Worm (Caenorhabditis elegans) whole organism, L4 larva: ENCODE data around the gene fbxb-81.

Experiments
- F26F4.8 ChIP-seq: fragments of 200-800 bp; sonication (Bioruptor generic); conservative IDR thresholded peaks from 2 replicates; pipeline ENCODE4 v1.3.6; 2022; ENCODE audit warnings: missing genetic modification characterization, missing compliant biosample characterization
- F44E2.7 ChIP-seq: fragments of 200-800 bp; sonication (Bioruptor generic); IDR thresholded peaks from 2 replicates; pipeline ENCODE4 v2.1.2; 2022; ENCODE audit warnings: missing genetic modification characterization, missing compliant biosample characterization
- T20F7.1 ChIP-seq: fragments of 200-800 bp; sonication (Bioruptor generic); optimal IDR thresholded peaks from 2 replicates; lab custom pipeline; 2018; ENCODE audit warnings: mild to moderate bottlenecking, missing genetic modification characterization, missing compliant biosample characterization
- T26A8.4 ChIP-seq: fragments of 200-800 bp; sonication (Bioruptor generic); IDR thresholded peaks from 2 replicates; pipeline ENCODE4 v1.3.6; 2022; ENCODE audit warnings: missing genetic modification characterization, missing compliant biosample characterization
- Y75B8A.6 ChIP-seq: fragments of 200-800 bp; sonication (Bioruptor generic); IDR thresholded peaks from 2 replicates; pipeline ENCODE4 v1.3.6; 2022; ENCODE audit warnings: missing genetic modification reagents, missing genetic modification characterization, missing compliant biosample characterization
- aha-1 ChIP-seq: fragments of 150-350 bp; peaks from one replicate; lab custom pipeline; 2014; ENCODE audit warnings: missing biosample characterization, missing genetic modification characterization
- ama-1 ChIP-seq: fragments of 150-350 bp; optimal IDR thresholded peaks from 2 replicates; lab custom pipeline; 2014; ENCODE audit warnings: inconsistent platforms, mixed read lengths
- arid-1 ChIP-seq: fragments of 200-800 bp; sonication (Bioruptor generic); conservative IDR thresholded peaks from 2 replicates; pipeline ENCODE4 v1.3.6; 2022; ENCODE audit warnings: missing genetic modification reagents, missing genetic modification characterization, missing compliant biosample characterization
- attf-4 ChIP-seq: sonication (generic microtip); optimal IDR thresholded peaks from 3 replicates; lab custom pipeline; 2017; ENCODE audit warnings: missing biosample characterization, missing genetic modification characterization
- ceh-20 ChIP-seq: fragments of 200-800 bp; sonication (Bioruptor generic); IDR thresholded peaks from 2 replicates; pipeline ENCODE4 v1.3.6; 2022; ENCODE audit warnings: missing genetic modification reagents, missing genetic modification characterization, missing compliant biosample characterization
- ceh-32 ChIP-seq: sonication (generic microtip); optimal IDR thresholded peaks from 2 replicates; lab custom pipeline; 2016; ENCODE audit warnings: mild to moderate bottlenecking, missing genetic modification characterization, missing compliant biosample characterization; ENCODE audit not compliant: poor library complexity
- ceh-62 ChIP-seq: sonication (generic microtip); optimal IDR thresholded peaks from 2 replicates; lab custom pipeline; 2017; ENCODE audit warnings: missing biosample characterization, missing genetic modification characterization
- ceh-82 ChIP-seq: sonication (generic microtip); optimal IDR thresholded peaks from 2 replicates; lab custom pipeline; 2017; ENCODE audit warnings: missing biosample characterization, missing genetic modification characterization
- ces-1 ChIP-seq: fragments of 150-350 bp; sonication (generic microtip); optimal IDR thresholded peaks from 4 replicates; lab custom pipeline; 2014; ENCODE audit warnings: missing biosample characterization, missing genetic modification reagents, missing genetic modification characterization
- cey-2 ChIP-seq: sonication (generic microtip); optimal IDR thresholded peaks from 3 replicates; lab custom pipeline; 2017; ENCODE audit warnings: missing genetic modification characterization, mild to moderate bottlenecking, missing compliant biosample characterization, antibody characterized with exemption, borderline replicate concordance; ENCODE audit not compliant: insufficient read depth
- daf-16 ChIP-seq, 3 experiments: sonication (generic microtip); optimal IDR thresholded peaks; 2 replicates each; lab custom pipeline; 2016 to 2017; ENCODE audit warnings: missing genetic modification characterization in 3 of 3, missing genetic modification reagents in 3 of 3, mild to moderate bottlenecking in 2 of 3, missing compliant biosample characterization in 2 of 3, missing biosample characterization in 1 of 3, moderate library complexity in 1 of 3
- daf-19 ChIP-seq: fragments of 200-800 bp; sonication (Bioruptor generic); conservative IDR thresholded peaks from 2 replicates; pipeline ENCODE4 v1.3.6; 2022; ENCODE audit warnings: missing genetic modification characterization, missing compliant biosample characterization
- daf-8 ChIP-seq: fragments of 200-800 bp; sonication (Bioruptor generic); IDR thresholded peaks from 2 replicates; pipeline ENCODE4 v1.3.6; 2022; ENCODE audit warnings: missing genetic modification characterization, missing compliant biosample characterization
- dmd-6 ChIP-seq: fragments of 200-800 bp; sonication (Bioruptor generic); IDR thresholded peaks from 2 replicates; pipeline ENCODE4 v1.3.6; 2022; ENCODE audit warnings: missing genetic modification reagents, missing genetic modification characterization, missing compliant biosample characterization
- dmd-9 ChIP-seq: fragments of 200-800 bp; sonication (Bioruptor generic); IDR thresholded peaks from 2 replicates; pipeline ENCODE4 v1.3.6; 2022; ENCODE audit warnings: missing genetic modification reagents, missing genetic modification characterization, missing compliant biosample characterization
- dve-1 ChIP-seq: sonication (generic microtip); optimal IDR thresholded peaks from 2 replicates; lab custom pipeline; 2017; ENCODE audit warnings: antibody characterized with exemption, mild to moderate bottlenecking, missing genetic modification characterization, missing compliant biosample characterization; ENCODE audit not compliant: insufficient read depth
- egl-27 ChIP-seq: sonication (generic microtip); optimal IDR thresholded peaks from 3 replicates; lab custom pipeline; 2017; ENCODE audit warnings: missing biosample characterization, missing genetic modification reagents, missing genetic modification characterization
- egl-43 ChIP-seq: fragments of 200-800 bp; sonication (Bioruptor generic); IDR thresholded peaks from 2 replicates; pipeline ENCODE4 v1.3.6; 2022; ENCODE audit warnings: missing genetic modification reagents, missing genetic modification characterization, missing compliant biosample characterization
- fkh-10 ChIP-seq: fragments of 150-350 bp; optimal IDR thresholded peaks from 2 replicates; lab custom pipeline; 2014; ENCODE audit warnings: missing biosample characterization, missing genetic modification reagents, missing genetic modification characterization
- fos-1 ChIP-seq: fragments of 150-350 bp; optimal IDR thresholded peaks from 2 replicates; lab custom pipeline; 2014; ENCODE audit warnings: missing biosample characterization, missing genetic modification characterization
- gei-8 ChIP-seq: fragments of 200-800 bp; sonication (Bioruptor generic); optimal IDR thresholded peaks from 2 replicates; lab custom pipeline; 2018; ENCODE audit warnings: mild to moderate bottlenecking, missing genetic modification characterization, missing compliant biosample characterization
- hlh-11 ChIP-seq: fragments of 200-800 bp; sonication (Bioruptor generic); optimal IDR thresholded peaks from 2 replicates; lab custom pipeline; 2018; ENCODE audit warnings: mild to moderate bottlenecking, missing genetic modification characterization, missing compliant biosample characterization
- madf-5 ChIP-seq, 2 experiments: fragments of 200-800 bp; sonication (Bioruptor generic); IDR thresholded peaks; 2 replicates each; pipeline ENCODE4 v1.3.6; 2022; ENCODE audit warnings: missing compliant biosample characterization in 2 of 2, missing genetic modification characterization in 2 of 2
- madf-9 ChIP-seq: fragments of 200-800 bp; sonication (Bioruptor generic); conservative IDR thresholded peaks from 2 replicates; pipeline ENCODE4 v1.3.6; 2022; ENCODE audit warnings: missing genetic modification reagents, missing genetic modification characterization, missing compliant biosample characterization
- mes-2 ChIP-seq: sonication (generic microtip); optimal IDR thresholded peaks from 2 replicates; lab custom pipeline; 2016; ENCODE audit warnings: missing genotype, mild to moderate bottlenecking, missing genetic modification characterization, missing compliant biosample characterization; ENCODE audit not compliant: poor library complexity, severe bottlenecking
- nhr-102 ChIP-seq: sonication (generic microtip); optimal IDR thresholded peaks from 2 replicates; lab custom pipeline; 2016; ENCODE audit warnings: mild to moderate bottlenecking, missing genetic modification characterization, moderate library complexity, missing compliant biosample characterization
- nhr-11 ChIP-seq: fragments of 150-350 bp; optimal IDR thresholded peaks from 2 replicates; lab custom pipeline; 2014; ENCODE audit warnings: missing biosample characterization, missing genetic modification characterization
- nhr-237 ChIP-seq: sonication (generic microtip); optimal IDR thresholded peaks from 2 replicates; lab custom pipeline; 2017; ENCODE audit warnings: missing biosample characterization, missing genetic modification characterization
- nhr-25 ChIP-seq: sonication (generic microtip); optimal IDR thresholded peaks from 2 replicates; lab custom pipeline; 2017; ENCODE audit warnings: missing genetic modification characterization, mild to moderate bottlenecking, missing compliant biosample characterization, antibody characterized with exemption, moderate library complexity, borderline replicate concordance; ENCODE audit not compliant: insufficient read depth
- nhr-28 ChIP-seq: fragments of 150-350 bp; optimal IDR thresholded peaks from 2 replicates; lab custom pipeline; 2014; ENCODE audit warnings: missing biosample characterization, missing genetic modification characterization
- nhr-42 ChIP-seq: fragments of 200-800 bp; sonication (Bioruptor generic); IDR thresholded peaks from 2 replicates; pipeline ENCODE4 v1.3.6; 2022; ENCODE audit warnings: missing genetic modification characterization, missing compliant biosample characterization
- nhr-76 ChIP-seq: fragments of 150-350 bp; optimal IDR thresholded peaks from 2 replicates; lab custom pipeline; 2014; ENCODE audit warnings: missing biosample characterization, missing genetic modification characterization
- nhr-77 ChIP-seq: fragments of 150-350 bp; optimal IDR thresholded peaks from 2 replicates; lab custom pipeline; 2014; ENCODE audit warnings: missing biosample characterization, missing genetic modification characterization
- pqm-1 ChIP-seq: sonication (generic microtip); optimal IDR thresholded peaks from 2 replicates; lab custom pipeline; 2017; ENCODE audit warnings: missing biosample characterization, missing genetic modification characterization
- set-16 ChIP-seq: fragments of 200-800 bp; sonication (Bioruptor generic); IDR thresholded peaks from 2 replicates; pipeline ENCODE4 v1.3.6; 2022; ENCODE audit warnings: missing genetic modification reagents, missing genetic modification characterization, missing compliant biosample characterization
- snpc-4 ChIP-seq: fragments of 150-350 bp; optimal IDR thresholded peaks from 2 replicates; lab custom pipeline; 2014; ENCODE audit warnings: missing biosample characterization, missing genetic modification characterization
- spr-1 ChIP-seq: sonication (generic microtip); optimal IDR thresholded peaks from 2 replicates; lab custom pipeline; 2016; ENCODE audit warnings: mild to moderate bottlenecking, missing genetic modification characterization, missing compliant biosample characterization
- unc-62 ChIP-seq, 3 experiments: fragments of 150-350 bp in 1 of 3; sonication (generic microtip); optimal IDR thresholded peaks in 2 of 3; peaks in 1 of 3; 1 replicate in 1 of 3; 2 replicates in 2 of 3; lab custom pipeline; 2014 to 2017; ENCODE audit warnings: missing biosample characterization in 3 of 3, missing genetic modification characterization in 3 of 3, missing genetic modification reagents in 3 of 3, missing genotype in 1 of 3
- zag-1 ChIP-seq: fragments of 150-350 bp; optimal IDR thresholded peaks from 2 replicates; lab custom pipeline; 2014; ENCODE audit warnings: missing biosample characterization, missing genetic modification characterization
- zfp-2 ChIP-seq: sonication (generic microtip); optimal IDR thresholded peaks from 2 replicates; lab custom pipeline; 2016; ENCODE audit warnings: mild to moderate bottlenecking, missing genetic modification characterization, missing compliant biosample characterization
- ztf-11 ChIP-seq: fragments of 150-350 bp; optimal IDR thresholded peaks from 2 replicates; lab custom pipeline; 2014; ENCODE audit warnings: missing biosample characterization, missing genetic modification characterization
- ztf-7 ChIP-seq: fragments of 150-350 bp; optimal IDR thresholded peaks from 2 replicates; lab custom pipeline; 2014; ENCODE audit warnings: missing biosample characterization, missing genetic modification characterization

The fbxb-81 gene

ce11 chrIII:149132-149531 is 8.1 kb upstream of the fbxb-81 start:
- TF ChIP-seq unc-62 (GFP tag; optimal IDR thresholded peaks at IDR 0.05 in 1 of 2; lab: Kevin White, UChicago), result peak in 1 of 2 experiments; percentile 60
- no peak for TF ChIP-seq unc-62 (tag; optimal IDR thresholded peaks at IDR 0.05; lab: Kevin White, UChicago)
- no peak for TF ChIP-seq cey-2 (tag; lab: Kevin White, UChicago)

- TF ChIP-seq ztf-7 (tag; lab: Kevin White, UChicago), result no peak
- TF ChIP-seq Y75B8A.6 (GFP tag; lab: Robert Waterston, UW), result no peak
- peak; percentile 66 for TF ChIP-seq dve-1 (tag; lab: Kevin White, UChicago)
- TF ChIP-seq dmd-9 (GFP tag; lab: Robert Waterston, UW), result no peak
- no peak for TF ChIP-seq egl-27 (tag; lab: Kevin White, UChicago)
- no peak for TF ChIP-seq zag-1 (tag; lab: Kevin White, UChicago)
- no peak for TF ChIP-seq F44E2.7 (GFP tag; lab: Robert Waterston, UW)
- TF ChIP-seq arid-1 (GFP tag; lab: Robert Waterston, UW), result no peak
- no peak for TF ChIP-seq spr-1 (tag; lab: Kevin White, UChicago)
- no peak for TF ChIP-seq egl-43
- no peak for TF ChIP-seq fos-1 (tag; lab: Kevin White, UChicago)
- no peak for TF ChIP-seq ceh-32 (tag; lab: Kevin White, UChicago)
- TF ChIP-seq cey-2 (tag; lab: Kevin White, UChicago), result no peak
- TF ChIP-seq attf-4, result no peak
- TF ChIP-seq hlh-11 (tag; lab: Kevin White, UChicago), result peak; percentile 15
- TF ChIP-seq mes-2 (tag; lab: Kevin White, UChicago), result no peak
- TF ChIP-seq nhr-11 (tag; lab: Kevin White, UChicago), result no peak
- no peak for TF ChIP-seq F26F4.8 (GFP tag; lab: Robert Waterston, UW)
- no peak for TF ChIP-seq nhr-76 (tag; lab: Kevin White, UChicago)
- no peak for TF ChIP-seq ces-1 (GFP tag; lab: Kevin White, UChicago)
- no peak for TF ChIP-seq daf-19 (GFP tag; lab: Robert Waterston, UW)
- TF ChIP-seq daf-8 (GFP tag; lab: Robert Waterston, UW), result no peak
- TF ChIP-seq madf-5 (GFP tag; IDR thresholded peaks at IDR 0.05; lab: Robert Waterston, UW), result no peak
- TF ChIP-seq T20F7.1 (GFP tag; lab: Kevin White, UChicago), result peak; percentile 33
- peak; percentile 63 for TF ChIP-seq pqm-1 (tag; lab: Kevin White, UChicago)
- no peak for TF ChIP-seq ceh-82
- TF ChIP-seq nhr-77 (tag; lab: Kevin White, UChicago), result no peak
- no peak for TF ChIP-seq ceh-62 (tag; lab: Kevin White, UChicago)
- TF ChIP-seq gei-8, result no peak
- TF ChIP-seq nhr-237 (tag; lab: Kevin White, UChicago), result no peak
- TF ChIP-seq ceh-20, result no peak
- TF ChIP-seq nhr-102 (tag; lab: Kevin White, UChicago), result no peak
- TF ChIP-seq ztf-11 (tag; lab: Kevin White, UChicago), result no peak
- TF ChIP-seq aha-1, result no peak
- TF ChIP-seq fkh-10 (GFP tag; lab: Kevin White, UChicago), result no peak
- TF ChIP-seq zfp-2 (tag; lab: Kevin White, UChicago), result no peak
- no peak for TF ChIP-seq snpc-4 (tag; lab: Kevin White, UChicago)
- TF ChIP-seq nhr-28 (tag; lab: Kevin White, UChicago), result peak; percentile 66
- no peak for TF ChIP-seq nhr-25
- TF ChIP-seq madf-9 (GFP tag; lab: Robert Waterston, UW), result no peak
- TF ChIP-seq daf-16 (GFP tag; optimal IDR thresholded peaks at IDR 0.05; lab: Kevin White, UChicago), result no peak
- TF ChIP-seq daf-16 (tag; optimal IDR thresholded peaks at IDR 0.05; lab: Kevin White, UChicago), result peak; percentile 46
- peak; percentile 34; the same call in 1 of the 2 replicates for TF ChIP-seq dmd-6
- TF ChIP-seq T26A8.4 (GFP tag; lab: Robert Waterston, UW), result no peak
- TF ChIP-seq ama-1, result no peak
- no peak for TF ChIP-seq set-16 (GFP tag; lab: Robert Waterston, UW)
- no peak for TF ChIP-seq nhr-42 (GFP tag; lab: Robert Waterston, UW)
These were observed 6.6 kb upstream of the fbxb-81 start, which contains the start of gene sqst-5 for ce11 chrIII:147570-148076. sqst-5 (minus strand) TSS chrIII:147620.
